Worm (Caenorhabditis elegans): ENCODE measurements around the gene str-74.

The str-74 gene

DNA sequence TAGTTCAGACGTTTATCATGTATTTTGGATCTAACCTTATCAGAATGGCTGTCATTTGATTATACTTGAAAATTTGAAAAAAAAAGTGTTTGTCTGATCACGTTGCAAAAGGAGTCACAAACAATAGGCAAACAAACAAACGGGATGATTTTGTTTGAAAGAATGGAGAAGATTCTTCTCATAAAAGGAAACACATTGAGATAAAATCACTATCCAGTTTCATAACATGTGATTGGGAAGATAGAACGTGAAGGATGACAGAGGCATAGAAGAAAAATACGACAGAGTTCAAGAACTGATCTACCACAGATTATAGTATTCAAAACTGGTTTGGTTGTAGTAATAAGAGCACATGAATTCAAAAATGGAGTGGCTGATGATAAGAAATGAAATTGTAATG, 22.1 kb downstream of the str-74 start, which contains the start of gene F44A6.5 (continued):
- no peak for TF ChIP-seq pqm-1 (tag; optimal IDR thresholded peaks at IDR 0.05)
- peak in 1 of 2 experiments; percentile 15 for TF ChIP-seq unc-62 (GFP tag; optimal IDR thresholded peaks at IDR 0.05 in 1 of 2)
- TF ChIP-seq unc-62 (tag; optimal IDR thresholded peaks at IDR 0.05), result no peak
- no peak for TF ChIP-seq Y48G9A.11 (GFP tag; IDR thresholded peaks at IDR 0.05)
- TF ChIP-seq php-3 (GFP tag; IDR thresholded peaks at IDR 0.05), result 0 out of 2 replicates have a peak, but pooled peaks have one; percentile 9
- TF ChIP-seq nhr-102 (tag; optimal IDR thresholded peaks at IDR 0.05), result peak; percentile 57
- TF ChIP-seq madf-5 (GFP tag; IDR thresholded peaks at IDR 0.05), result no peak
- TF ChIP-seq aly-2 (tag; optimal IDR thresholded peaks at IDR 0.05), result no peak
- TF ChIP-seq nhr-11 (tag; optimal IDR thresholded peaks at IDR 0.05), result peak; percentile 40
- TF ChIP-seq snpc-4 (tag; optimal IDR thresholded peaks at IDR 0.05), result no peak
- no peak for TF ChIP-seq daf-16 (GFP tag; optimal IDR thresholded peaks at IDR 0.05)
- TF ChIP-seq daf-16 (tag; optimal IDR thresholded peaks at IDR 0.05), result peak; percentile 90
- TF ChIP-seq F26F4.8 (GFP tag; conservative IDR thresholded peaks at IDR 0.05), result no peak
- no peak for TF ChIP-seq dpl-1 (GFP tag; optimal IDR thresholded peaks at IDR 0.05)
- TF ChIP-seq mep-1 (tag; optimal IDR thresholded peaks at IDR 0.05), result peak; percentile 70
- peak in 1 of 2 experiments; percentile 71 for TF ChIP-seq hif-1 (tag; optimal IDR thresholded peaks at IDR 0.05)
- no peak for TF ChIP-seq ceh-62 (tag; optimal IDR thresholded peaks at IDR 0.05)
- TF ChIP-seq T26A8.4 (GFP tag; IDR thresholded peaks at IDR 0.05), result no peak
- TF ChIP-seq spr-1 (tag; optimal IDR thresholded peaks at IDR 0.05), result peak; percentile 47
- TF ChIP-seq mxl-3 (GFP tag; optimal IDR thresholded peaks at IDR 0.05), result peak; percentile 20
- 0 out of 2 replicates have a peak, but pooled peaks have one; percentile 33 for TF ChIP-seq mdt-29 (GFP tag; IDR thresholded peaks at IDR 0.05)
- peak in 1 of 2 experiments; percentile 85 for TF ChIP-seq mdl-1 (tag; optimal IDR thresholded peaks at IDR 0.05)
- TF ChIP-seq nhr-28 (tag; optimal IDR thresholded peaks at IDR 0.05), result peak; percentile 89
- TF ChIP-seq dmd-6 (GFP tag; IDR thresholded peaks at IDR 0.05), result peak; percentile 56; the same call in 1 of the 2 replicates
- peak; percentile 79 for TF ChIP-seq nhr-48 (tag; optimal IDR thresholded peaks at IDR 0.05)

DNA sequence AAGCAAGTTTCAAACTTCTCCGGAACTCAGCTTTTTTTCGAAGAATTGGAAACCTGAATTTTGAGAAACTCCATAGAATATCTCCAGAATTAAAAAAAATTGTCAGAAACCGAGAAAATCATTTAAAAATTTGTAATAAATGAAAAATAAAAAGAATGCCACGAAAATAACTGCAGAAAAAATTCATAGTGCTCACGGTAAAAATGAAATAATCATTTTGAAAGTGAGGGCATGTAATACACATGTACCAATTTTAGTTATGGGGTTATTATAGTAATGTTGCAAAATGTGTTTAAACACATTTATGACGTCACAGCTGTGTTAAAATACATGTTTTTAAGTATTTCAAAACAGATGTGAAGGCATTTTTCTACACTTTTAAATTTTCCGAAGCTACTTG, 24.0 kb downstream of the str-74 start:
- TF ChIP-seq lsy-2 (tag; optimal IDR thresholded peaks at IDR 0.05) (no peak), nhr-102 (tag; optimal IDR thresholded peaks at IDR 0.05) (peak; percentile 55), arid-1 (GFP tag; conservative IDR thresholded peaks at IDR 0.05) (0 out of 2 replicates have a peak, but pooled peaks have one; percentile 20), daf-16 (GFP tag; optimal IDR thresholded peaks at IDR 0.05) (no peak), daf-16 (tag; optimal IDR thresholded peaks at IDR 0.05) (peak; percentile 44), lin-38 (GFP tag; IDR thresholded peaks at IDR 0.05) (peak; percentile 10; the same call in 1 of the 2 replicates), pqm-1 (tag; optimal IDR thresholded peaks at IDR 0.05) (no peak), T26A8.4 (GFP tag; IDR thresholded peaks at IDR 0.05) (peak; percentile 54), tag-97 (GFP tag; IDR thresholded peaks at IDR 0.05) (0 out of 2 replicates have a peak, but pooled peaks have one; percentile 30), php-3 (GFP tag; IDR thresholded peaks at IDR 0.05) (peak; percentile 48), lin-29 (GFP tag; IDR thresholded peaks at IDR 0.05) (peak; percentile 14; the same call in 1 of the 2 replicates), nhr-76 (tag; optimal IDR thresholded peaks at IDR 0.05) (no peak), saeg-2 (GFP tag; IDR thresholded peaks at IDR 0.05) (0 out of 2 replicates have a peak, but pooled peaks have one; percentile 51), ceh-20 (GFP tag; IDR thresholded peaks at IDR 0.05) (peak; percentile 16; the same call in 1 of the 2 replicates), nhr-111 (GFP tag; optimal IDR thresholded peaks at IDR 0.05) (no peak)

DNA sequence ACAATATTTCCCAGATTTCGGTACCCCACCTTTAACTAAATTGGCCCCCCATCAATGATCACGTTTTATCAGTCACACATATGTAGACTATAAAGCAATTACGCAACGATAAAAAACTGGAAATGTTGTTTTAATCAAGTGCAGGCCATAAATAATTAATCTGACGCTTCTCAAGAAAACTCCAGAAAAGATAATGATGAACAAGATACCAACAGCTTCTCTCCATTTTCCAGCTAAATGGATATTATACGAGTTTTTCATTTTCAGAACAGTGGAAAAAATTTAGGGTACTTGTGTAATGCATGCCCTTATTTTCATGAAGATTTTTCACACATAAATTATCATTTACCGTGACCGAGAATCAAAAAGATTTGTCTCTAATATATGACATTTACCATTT, 24.5 kb downstream of the str-74 start:
- TF ChIP-seq daf-16 (GFP tag; optimal IDR thresholded peaks at IDR 0.05) (no peak), daf-16 (tag; optimal IDR thresholded peaks at IDR 0.05) (peak; percentile 71), php-3 (GFP tag; IDR thresholded peaks at IDR 0.05) (peak; percentile 85), aly-2 (tag; optimal IDR thresholded peaks at IDR 0.05) (no peak), hlh-11 (tag; optimal IDR thresholded peaks at IDR 0.05) (peak; percentile 65), hif-1 (tag; optimal IDR thresholded peaks at IDR 0.05) (no peak), attf-4 (tag; optimal IDR thresholded peaks at IDR 0.05) (no peak), nhr-28 (tag; optimal IDR thresholded peaks at IDR 0.05) (peak; percentile 84), tra-1 (GFP tag; IDR thresholded peaks at IDR 0.05) (0 out of 2 replicates have a peak, but pooled peaks have one; percentile 22), ceh-20 (GFP tag; IDR thresholded peaks at IDR 0.05) (peak; percentile 33; the same call in 1 of the 2 replicates), lin-13 (GFP tag; optimal IDR thresholded peaks at IDR 0.05) (no peak), F37D6.2 (tag; optimal IDR thresholded peaks at IDR 0.05) (no peak), mxl-3 (GFP tag; optimal IDR thresholded peaks at IDR 0.05) (peak; percentile 36), pqm-1 (tag; optimal IDR thresholded peaks at IDR 0.05) (peak; percentile 25), T26A8.4 (GFP tag; IDR thresholded peaks at IDR 0.05) (peak; percentile 10; the same call in 1 of the 2 replicates), mep-1 (tag; optimal IDR thresholded peaks at IDR 0.05) (peak; percentile 14), dve-1 (tag; optimal IDR thresholded peaks at IDR 0.05; ENCODE audit: insufficient read depth) (peak; percentile 47), hlh-30 (tag; optimal IDR thresholded peaks at IDR 0.05; ENCODE audit: insufficient read depth) (peak; percentile 52), mdl-1 (tag; optimal IDR thresholded peaks at IDR 0.05) (peak in 1 of 2 experiments; percentile 8), nhr-77 (tag; optimal IDR thresholded peaks at IDR 0.05) (peak; percentile 18), aha-1 (tag) (peak; percentile 74), dmd-6 (GFP tag; IDR thresholded peaks at IDR 0.05) (peak; percentile 25; the same call in 1 of the 2 replicates)
